Worm (Caenorhabditis elegans) whole organism, L1 larva: Measurements from ENCODE around the gene ZK380.2.

Experiments
- aly-2 ChIP-seq: fragments of 150-350 bp; optimal IDR thresholded peaks from 2 replicates; lab custom pipeline; 2014; ENCODE audit warnings: missing biosample characterization, missing genetic modification characterization
- ceh-90 ChIP-seq: sonication (generic microtip); optimal IDR thresholded peaks from 2 replicates; lab custom pipeline; 2016; ENCODE audit warnings: missing genetic modification characterization, missing compliant biosample characterization
- efl-3 ChIP-seq: fragments of 200-800 bp; sonication (Bioruptor generic); optimal IDR thresholded peaks from 2 replicates; lab custom pipeline; 2018; ENCODE audit warnings: mild to moderate bottlenecking, missing genetic modification characterization, missing compliant biosample characterization
- fkh-10 ChIP-seq: sonication (generic microtip); optimal IDR thresholded peaks from 2 replicates; lab custom pipeline; 2017; ENCODE audit warnings: missing biosample characterization, missing genetic modification reagents, missing genetic modification characterization
- jun-1 ChIP-seq: fragments of 150-350 bp; optimal IDR thresholded peaks from 2 replicates; lab custom pipeline; 2014; ENCODE audit warnings: missing biosample characterization, missing genetic modification reagents, missing genetic modification characterization
- lin-35 ChIP-seq, 2 experiments: fragments of 150-350 bp; optimal IDR thresholded peaks; 2 replicates each; lab custom pipeline; 2014; ENCODE audit warnings: missing biosample characterization in 2 of 2, missing genetic modification characterization in 2 of 2, missing genetic modification reagents in 2 of 2
- lin-39 ChIP-seq: fragments of 150-350 bp; optimal IDR thresholded peaks from 2 replicates; lab custom pipeline; 2014; ENCODE audit warnings: missing biosample characterization, missing genetic modification reagents, missing genetic modification characterization
- mdl-1 ChIP-seq, 2 experiments: fragments of 150-350 bp; optimal IDR thresholded peaks; 2 replicates each; lab custom pipeline; 2014 to 2017; ENCODE audit warnings: missing biosample characterization in 2 of 2, missing genetic modification characterization in 2 of 2, inconsistent platforms in 1 of 2
- nhr-19 ChIP-seq: fragments of 200-800 bp; sonication (Bioruptor generic); conservative IDR thresholded peaks from 2 replicates; pipeline ENCODE4 v1.3.6; 2022; ENCODE audit warnings: missing genetic modification characterization, missing compliant biosample characterization
- nhr-237 ChIP-seq: fragments of 150-350 bp; optimal IDR thresholded peaks from 2 replicates; lab custom pipeline; 2014; ENCODE audit warnings: missing biosample characterization, missing genetic modification characterization
- nhr-90 ChIP-seq: sonication (generic microtip); optimal IDR thresholded peaks from 2 replicates; lab custom pipeline; 2016; ENCODE audit warnings: mild to moderate bottlenecking, missing genetic modification characterization, missing compliant biosample characterization; ENCODE audit not compliant: poor library complexity
- snpc-4 ChIP-seq: fragments of 150-350 bp; optimal IDR thresholded peaks from 2 replicates; lab custom pipeline; 2014; ENCODE audit warnings: missing biosample characterization, missing genetic modification characterization
- unc-86 ChIP-seq: sonication (generic microtip); optimal IDR thresholded peaks from 2 replicates; lab custom pipeline; 2016; ENCODE audit warnings: missing genetic modification characterization, missing compliant biosample characterization

ce11 chrX:1664925-1665324, 33.7 kb downstream of the ZK380.2 start, which contains the start of gene R09H3.2:
- no peak for TF ChIP-seq aly-2
- no peak for TF ChIP-seq lin-39 (tag; lab: Kevin White, UChicago)
- no peak for TF ChIP-seq jun-1 (tag; lab: Kevin White, UChicago)
- TF ChIP-seq snpc-4 (tag; lab: Kevin White, UChicago) = no peak
- TF ChIP-seq nhr-90 (tag; lab: Kevin White, UChicago) = no peak
- TF ChIP-seq mdl-1 (tag; optimal IDR thresholded peaks at IDR 0.05; lab: Kevin White, UChicago) = no peak
- TF ChIP-seq nhr-237 (tag; lab: Kevin White, UChicago) = no peak
- TF ChIP-seq unc-86 (tag; lab: Kevin White, UChicago) = no peak
- TF ChIP-seq fkh-10 = no peak
- no peak for TF ChIP-seq efl-3
- TF ChIP-seq nhr-19 (GFP tag; lab: Robert Waterston, UW) = no peak
- no peak for TF ChIP-seq lin-35 (GFP tag; optimal IDR thresholded peaks at IDR 0.05; lab: Kevin White, UChicago)
- TF ChIP-seq ceh-90 = no peak
